Worm (Caenorhabditis elegans) whole organism, L3 larva: Measurements from ENCODE around the gene M163.21.

Experiments
- R02D3.7 ChIP-seq: fragments of 150-350 bp; optimal IDR thresholded peaks from 2 replicates; lab custom pipeline; 2014; ENCODE audit warnings: missing biosample characterization, missing genetic modification characterization
- ZK546.5 ChIP-seq: sonication (generic microtip); optimal IDR thresholded peaks from 2 replicates; lab custom pipeline; 2017; ENCODE audit warnings: missing biosample characterization, missing genetic modification characterization
- ceh-16 ChIP-seq: sonication (generic microtip); optimal IDR thresholded peaks from 2 replicates; lab custom pipeline; 2017; ENCODE audit warnings: missing biosample characterization, missing genetic modification characterization
- ceh-28 ChIP-seq: fragments of 150-350 bp; optimal IDR thresholded peaks from 2 replicates; lab custom pipeline; 2014; ENCODE audit warnings: missing biosample characterization, missing genetic modification reagents, missing genetic modification characterization
- ceh-82 ChIP-seq: fragments of 150-350 bp; optimal IDR thresholded peaks from 2 replicates; lab custom pipeline; 2014; ENCODE audit warnings: missing biosample characterization, missing genetic modification characterization
- ceh-9 ChIP-seq: sonication (generic microtip); optimal IDR thresholded peaks from 2 replicates; lab custom pipeline; 2018; ENCODE audit warnings: missing biosample characterization, missing genetic modification characterization
- daf-12 ChIP-seq: fragments of 150-350 bp; optimal IDR thresholded peaks from 2 replicates; lab custom pipeline; 2014; ENCODE audit warnings: missing biosample characterization, missing genetic modification reagents, missing genetic modification characterization
- egl-27 ChIP-seq: sonication (generic microtip); optimal IDR thresholded peaks from 4 replicates; lab custom pipeline; 2017; ENCODE audit warnings: missing biosample characterization, missing genetic modification reagents, missing genetic modification characterization
- egl-5 ChIP-seq: fragments of 150-350 bp; optimal IDR thresholded peaks from 2 replicates; lab custom pipeline; 2017; ENCODE audit warnings: missing biosample characterization, missing genetic modification reagents, missing genetic modification characterization, inconsistent platforms
- elt-1 ChIP-seq: fragments of 150-350 bp; optimal IDR thresholded peaks from 2 replicates; lab custom pipeline; 2014; ENCODE audit warnings: missing biosample characterization, missing genetic modification characterization
- elt-2 ChIP-seq: sonication (generic microtip); optimal IDR thresholded peaks from 2 replicates; lab custom pipeline; 2016; ENCODE audit warnings: missing genetic modification reagents, mild to moderate bottlenecking, missing genetic modification characterization, missing compliant biosample characterization
- elt-3 ChIP-seq, 3 experiments: fragments of 150-350 bp in 1 of 3; sonication (generic microtip) in 2 of 3; optimal IDR thresholded peaks; 2 replicates in 2 of 3; 4 replicates in 1 of 3; lab custom pipeline; 2014 to 2017; ENCODE audit warnings: missing biosample characterization in 3 of 3, missing genetic modification characterization in 3 of 3
- fkh-10 ChIP-seq: sonication (generic microtip); optimal IDR thresholded peaks from 2 replicates; lab custom pipeline; 2017; ENCODE audit warnings: missing biosample characterization, missing genetic modification reagents, missing genetic modification characterization
- fkh-2 ChIP-seq: fragments of 150-350 bp; optimal IDR thresholded peaks from 2 replicates; lab custom pipeline; 2014; ENCODE audit warnings: missing biosample characterization, missing genetic modification reagents, missing genetic modification characterization
- fos-1 ChIP-seq: fragments of 150-350 bp; optimal IDR thresholded peaks from 2 replicates; lab custom pipeline; 2014; ENCODE audit warnings: missing biosample characterization, missing genetic modification characterization
- hmg-11 ChIP-seq: sonication (generic microtip); optimal IDR thresholded peaks from 2 replicates; lab custom pipeline; 2016; ENCODE audit warnings: missing genetic modification characterization, missing compliant biosample characterization
- jun-1 ChIP-seq: fragments of 150-350 bp; optimal IDR thresholded peaks from 2 replicates; lab custom pipeline; 2014; ENCODE audit warnings: missing biosample characterization, missing genetic modification reagents, missing genetic modification characterization
- lin-15B ChIP-seq: fragments of 150-350 bp; optimal IDR thresholded peaks from 2 replicates; lab custom pipeline; 2014; ENCODE audit warnings: missing biosample characterization, missing genetic modification characterization
- lin-39 ChIP-seq: fragments of 150-350 bp; optimal IDR thresholded peaks from 2 replicates; lab custom pipeline; 2018; ENCODE audit warnings: missing biosample characterization, missing genetic modification reagents, missing genetic modification characterization
- lsy-12 ChIP-seq: sonication (generic microtip); optimal IDR thresholded peaks from 2 replicates; lab custom pipeline; 2016; ENCODE audit warnings: mild to moderate bottlenecking, missing genetic modification characterization, missing compliant biosample characterization
- mdl-1 ChIP-seq: fragments of 150-350 bp; optimal IDR thresholded peaks from 2 replicates; lab custom pipeline; 2014; ENCODE audit warnings: missing biosample characterization, missing genetic modification characterization
- mml-1 ChIP-seq: fragments of 150-350 bp; sonication (generic microtip); optimal IDR thresholded peaks from 3 replicates; lab custom pipeline; 2014; ENCODE audit warnings: missing biosample characterization, missing genetic modification characterization
- nfya-1 ChIP-seq: sonication (generic microtip); optimal IDR thresholded peaks from 2 replicates; lab custom pipeline; 2017; ENCODE audit warnings: missing genetic modification characterization, mild to moderate bottlenecking, missing compliant biosample characterization, antibody characterized with exemption, moderate library complexity; ENCODE audit not compliant: insufficient read depth
- nhr-11 ChIP-seq: fragments of 150-350 bp; optimal IDR thresholded peaks from 2 replicates; lab custom pipeline; 2014; ENCODE audit warnings: missing biosample characterization, missing genetic modification characterization
- nhr-12 ChIP-seq: fragments of 150-350 bp; optimal IDR thresholded peaks from 2 replicates; lab custom pipeline; 2014; ENCODE audit warnings: missing biosample characterization, missing genetic modification characterization
- nhr-23 ChIP-seq: fragments of 150-350 bp; optimal IDR thresholded peaks from 2 replicates; lab custom pipeline; 2014; ENCODE audit warnings: missing biosample characterization, missing genetic modification reagents, missing genetic modification characterization
- nhr-25 ChIP-seq: sonication (generic microtip); optimal IDR thresholded peaks from 2 replicates; lab custom pipeline; 2017; ENCODE audit warnings: missing biosample characterization, missing genetic modification characterization
- nhr-28 ChIP-seq: fragments of 150-350 bp; optimal IDR thresholded peaks from 2 replicates; lab custom pipeline; 2014; ENCODE audit warnings: missing biosample characterization, missing genetic modification characterization
- nhr-43 ChIP-seq: sonication (generic microtip); optimal IDR thresholded peaks from 2 replicates; lab custom pipeline; 2016; ENCODE audit warnings: mild to moderate bottlenecking, missing genetic modification characterization, missing compliant biosample characterization; ENCODE audit not compliant: poor library complexity, severe bottlenecking
- nhr-76 ChIP-seq: fragments of 150-350 bp; sonication (generic microtip); optimal IDR thresholded peaks from 5 replicates; lab custom pipeline; 2014; ENCODE audit warnings: missing biosample characterization, missing genetic modification characterization
- nhr-77 ChIP-seq: fragments of 150-350 bp; optimal IDR thresholded peaks from 2 replicates; lab custom pipeline; 2014; ENCODE audit warnings: missing biosample characterization, missing genetic modification characterization
- pha-4 ChIP-seq: fragments of 150-350 bp; optimal IDR thresholded peaks from 2 replicates; lab custom pipeline; 2014; ENCODE audit warnings: missing biosample characterization, missing genetic modification reagents, missing genetic modification characterization
- pqm-1 ChIP-seq: fragments of 150-350 bp; optimal IDR thresholded peaks from 2 replicates; lab custom pipeline; 2017; ENCODE audit warnings: missing biosample characterization, missing genetic modification characterization, inconsistent platforms
- sea-2 ChIP-seq: fragments of 150-350 bp; sonication (generic microtip); optimal IDR thresholded peaks from 4 replicates; lab custom pipeline; 2014; ENCODE audit warnings: missing biosample characterization, missing genetic modification reagents, missing genetic modification characterization
- skn-1 ChIP-seq: fragments of 150-350 bp; optimal IDR thresholded peaks from 2 replicates; lab custom pipeline; 2014; ENCODE audit warnings: missing biosample characterization, missing genetic modification characterization
- snpc-4 ChIP-seq: fragments of 150-350 bp; optimal IDR thresholded peaks from 2 replicates; lab custom pipeline; 2014; ENCODE audit warnings: missing biosample characterization, missing genetic modification characterization
- tbx-2 ChIP-seq: sonication (generic microtip); optimal IDR thresholded peaks from 2 replicates; lab custom pipeline; 2016; ENCODE audit warnings: mild to moderate bottlenecking, missing genetic modification characterization, missing compliant biosample characterization
- unc-39 ChIP-seq: sonication (generic microtip); optimal IDR thresholded peaks from 4 replicates; lab custom pipeline; 2017; ENCODE audit warnings: missing biosample characterization, missing genetic modification characterization
- unc-62 ChIP-seq: fragments of 150-350 bp; sonication (generic microtip); optimal IDR thresholded peaks from 4 replicates; lab custom pipeline; 2014; ENCODE audit warnings: missing biosample characterization, missing genetic modification reagents, missing genetic modification characterization
- zag-1 ChIP-seq: fragments of 150-350 bp; optimal IDR thresholded peaks from 2 replicates; lab custom pipeline; 2014; ENCODE audit warnings: missing biosample characterization, missing genetic modification characterization
- ztf-11 ChIP-seq: fragments of 150-350 bp; optimal IDR thresholded peaks from 2 replicates; lab custom pipeline; 2014; ENCODE audit warnings: missing biosample characterization, missing genetic modification characterization

The M163.21 gene

ce11 chrX:14447498-14447897 lies 19.1 kb upstream of the M163.21 start:
- TF ChIP-seq lin-39 (tag; lab: Kevin White, UChicago): no peak
- no peak for TF ChIP-seq elt-1 (tag; lab: Kevin White, UChicago)
- TF ChIP-seq nhr-12 (tag; lab: Kevin White, UChicago): no peak
- no peak for TF ChIP-seq elt-2
- no peak for TF ChIP-seq ceh-16 (tag; lab: Kevin White, UChicago)
- no peak for TF ChIP-seq ceh-82
- no peak for TF ChIP-seq sea-2 (GFP tag; lab: Kevin White, UChicago)
- TF ChIP-seq mdl-1: no peak
- TF ChIP-seq fkh-10 (GFP tag; lab: Kevin White, UChicago): no peak
- TF ChIP-seq egl-5 (tag; lab: Kevin White, UChicago): no peak
- no peak for TF ChIP-seq nhr-76 (tag; lab: Kevin White, UChicago)
- no peak for TF ChIP-seq nhr-23 (tag; lab: Kevin White, UChicago)
- TF ChIP-seq snpc-4 (tag; lab: Kevin White, UChicago): no peak
- TF ChIP-seq ztf-11 (tag; lab: Kevin White, UChicago): no peak
- TF ChIP-seq ZK546.5 (tag; lab: Kevin White, UChicago): no peak
- TF ChIP-seq, all 47 proteins: peak for 0

DNA sequence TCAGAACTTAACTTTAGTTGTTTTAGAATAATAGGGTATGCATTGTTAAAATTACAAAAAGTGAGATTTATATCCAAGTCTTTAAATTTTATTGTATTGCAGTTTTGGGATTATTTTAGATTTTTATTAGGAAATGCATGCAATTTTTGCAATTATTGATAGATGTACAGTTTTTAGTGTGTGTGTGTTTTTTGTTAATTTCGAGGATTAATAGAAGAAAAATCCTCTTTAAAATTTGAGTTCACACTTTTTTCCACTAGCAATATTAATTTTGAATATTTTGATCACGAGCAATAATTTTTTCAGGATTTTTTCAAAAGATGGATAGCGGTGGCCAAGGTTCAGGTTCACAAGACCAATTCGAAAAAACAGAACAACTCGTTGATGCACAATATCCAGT lies 18.7 kb upstream of the M163.21 start, which contains the start of gene jmjd-3.2:
Gene jmjd-3.2, plus strand, starts transcription at position 301 of the 400 bp plus-strand sequence.
- no peak for TF ChIP-seq lin-15B (tag; lab: Kevin White, UChicago)
- TF ChIP-seq ceh-16 (tag; lab: Kevin White, UChicago): no peak
- no peak for TF ChIP-seq pha-4 (tag; lab: Kevin White, UChicago)
- TF ChIP-seq unc-62 (GFP tag; lab: Kevin White, UChicago): no peak
- no peak for TF ChIP-seq nhr-77 (tag; lab: Kevin White, UChicago)
- TF ChIP-seq nhr-76 (tag; lab: Kevin White, UChicago): no peak
- TF ChIP-seq nhr-11 (tag; lab: Kevin White, UChicago): no peak
- TF ChIP-seq sea-2 (GFP tag; lab: Kevin White, UChicago): no peak
- no peak for TF ChIP-seq ZK546.5 (tag; lab: Kevin White, UChicago)
- TF ChIP-seq lsy-12: no peak
- TF ChIP-seq R02D3.7: no peak
- TF ChIP-seq jun-1 (tag; lab: Kevin White, UChicago): no peak
- TF ChIP-seq ceh-9 (tag; lab: Kevin White, UChicago): no peak
- TF ChIP-seq elt-2: no peak
- no peak for TF ChIP-seq egl-27 (tag; lab: Kevin White, UChicago)
- TF ChIP-seq snpc-4 (tag; lab: Kevin White, UChicago): no peak
- TF ChIP-seq nfya-1 (tag; lab: Kevin White, UChicago): no peak
- TF ChIP-seq fos-1 (tag; lab: Kevin White, UChicago): no peak
- no peak for TF ChIP-seq nhr-43 (tag; lab: Kevin White, UChicago)
- no peak for TF ChIP-seq skn-1

DNA sequence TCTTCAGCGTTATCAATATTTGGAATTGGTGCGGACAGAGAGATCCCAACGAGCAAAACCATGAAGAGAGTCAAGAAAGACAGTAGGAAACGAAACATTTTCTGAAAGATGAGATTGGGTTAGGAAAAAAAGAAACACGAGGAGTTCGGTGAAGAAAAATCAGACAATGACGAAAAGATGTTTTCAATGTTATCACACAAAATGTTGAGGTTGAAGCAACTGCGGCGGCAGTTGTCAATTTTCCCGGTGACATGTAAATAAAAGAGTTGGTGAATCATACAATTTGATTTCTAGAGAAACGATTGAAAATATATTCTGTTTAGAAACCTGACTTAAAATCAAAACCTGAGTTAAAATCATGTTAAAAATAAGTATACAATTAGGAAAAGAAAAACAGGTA lies 12.9 kb upstream of the M163.21 start, which contains the start of gene F23D12.7:
Gene F23D12.7, minus strand, starts transcription at position 101 of the 400 bp plus-strand sequence.
- TF ChIP-seq unc-39 (no peak), elt-1 (tag; lab: Kevin White, UChicago) (no peak), lin-39 (tag; lab: Kevin White, UChicago) (no peak), daf-12 (tag; lab: Kevin White, UChicago) (no peak), pqm-1 (no peak), nhr-77 (tag; lab: Kevin White, UChicago) (no peak), elt-3 (tag; optimal IDR thresholded peaks at IDR 0.05; lab: Kevin White, UChicago) (no peak), nfya-1 (tag; lab: Kevin White, UChicago) (no peak), jun-1 (tag; lab: Kevin White, UChicago) (no peak), ZK546.5 (tag; lab: Kevin White, UChicago) (no peak), nhr-28 (no peak), ceh-28 (no peak), zag-1 (no peak), egl-5 (tag; lab: Kevin White, UChicago) (no peak), hmg-11 (tag; lab: Kevin White, UChicago) (no peak), mml-1 (tag; lab: Kevin White, UChicago) (no peak), nhr-25 (no peak), fkh-2 (tag; lab: Kevin White, UChicago) (no peak), nhr-43 (tag; lab: Kevin White, UChicago) (no peak), tbx-2 (tag; lab: Kevin White, UChicago) (no peak)
